Fruit fly (Drosophila melanogaster) whole organism, wandering third instar larva: Measurements from ENCODE around the gene CG14662.

Experiments used
- CG32264 ChIP-seq: fragments of 200-800 bp; sonication (Bioruptor generic); optimal IDR thresholded peaks from 2 replicates; lab custom pipeline; 2016; ENCODE audit warnings: missing biosample characterization, missing genetic modification characterization
- Dif ChIP-seq: fragments of 200-275, 200-300 bp; sonication (Bioruptor generic); optimal IDR thresholded peaks from 2 replicates; lab custom pipeline; 2018; ENCODE audit warnings: missing biosample characterization, missing genetic modification characterization; ENCODE audit not compliant: partially characterized antibody
- foxo ChIP-seq, 2 experiments: fragments of 200-800 bp; sonication (Bioruptor generic); optimal IDR thresholded peaks; 2 replicates in 1 of 2; 3 replicates in 1 of 2; lab custom pipeline; 2016 to 2017; ENCODE audit warnings: missing biosample characterization in 2 of 2, missing genetic modification characterization in 2 of 2
- fru ChIP-seq: fragments of 200-800 bp; sonication (Bioruptor generic); optimal IDR thresholded peaks from 3 replicates; lab custom pipeline; 2016; ENCODE audit warnings: missing biosample characterization, mild to moderate bottlenecking, missing genetic modification characterization

DNA sequence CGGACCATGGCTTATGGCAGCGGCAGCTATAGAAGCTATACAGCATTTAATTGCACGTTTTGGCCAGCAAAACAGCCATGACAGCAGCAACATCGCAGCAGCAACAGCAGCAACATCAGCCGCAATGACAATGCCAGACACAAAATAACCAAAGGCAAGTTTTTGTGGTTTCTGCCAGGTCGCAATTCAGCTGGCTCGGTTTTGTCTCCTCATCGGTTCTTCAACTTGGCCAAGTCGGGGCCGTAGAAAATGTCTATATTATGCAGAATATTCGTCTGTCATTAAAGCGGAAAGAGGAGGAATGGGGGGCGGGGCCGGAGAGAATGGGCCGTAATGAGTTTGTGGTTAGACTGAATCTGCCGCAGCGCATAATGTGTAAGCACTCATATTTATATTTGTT lies 27.9 kb upstream of the CG14662 start:
- TF ChIP-seq Dif (GFP tag; lab: Kevin White, UChicago) (no peak), foxo (GFP tag; optimal IDR thresholded peaks at IDR 0.05; lab: Kevin White, UChicago) (no peak), fru (GFP tag; lab: Kevin White, UChicago) (no peak), CG32264 (GFP tag; lab: Kevin White, UChicago) (no peak)
